Worm (Caenorhabditis elegans): ENCODE data around the gene marc-1.

The marc-1 gene

DNA sequence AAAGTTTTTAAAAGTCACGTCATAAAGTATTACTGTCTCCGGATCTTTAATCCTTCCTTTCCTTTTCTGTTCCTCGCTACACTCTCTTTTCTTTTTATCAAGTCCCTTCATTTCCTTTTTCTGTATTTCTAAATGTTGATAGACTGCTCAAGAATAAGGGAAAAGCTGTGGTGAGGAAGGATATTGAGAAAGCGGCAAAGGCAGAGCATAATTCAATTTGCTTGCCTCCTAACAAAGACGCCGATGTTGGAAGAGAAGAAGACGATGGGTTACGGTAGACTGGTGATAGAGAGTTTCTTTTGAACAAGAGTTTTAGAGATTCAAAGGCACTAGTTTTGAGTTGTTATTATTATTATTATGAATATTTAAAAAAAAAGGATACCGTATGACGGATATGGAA is 26.1 kb downstream of the marc-1 start (continued):
- no peak for TF ChIP-seq nhr-10 (tag; optimal IDR thresholded peaks at IDR 0.05)
- TF ChIP-seq arid-1 (GFP tag; conservative IDR thresholded peaks at IDR 0.05) = no peak
- TF ChIP-seq nhr-42 (GFP tag; IDR thresholded peaks at IDR 0.05) = no peak
- no peak for TF ChIP-seq mxl-3 (GFP tag; optimal IDR thresholded peaks at IDR 0.05)
- no peak for TF ChIP-seq nhr-6 (tag; optimal IDR thresholded peaks at IDR 0.05)
- TF ChIP-seq tra-1 (GFP tag; IDR thresholded peaks at IDR 0.05) = no peak
- no peak for TF ChIP-seq gei-8 (GFP tag; optimal IDR thresholded peaks at IDR 0.05)
- peak; percentile 97 for TF ChIP-seq fkh-10 (GFP tag; optimal IDR thresholded peaks at IDR 0.05)
- no peak for TF ChIP-seq zag-1 (tag; optimal IDR thresholded peaks at IDR 0.05)

- no peak for TF ChIP-seq Y48G9A.11 (GFP tag; IDR thresholded peaks at IDR 0.05)
- TF ChIP-seq nhr-111 (GFP tag; optimal IDR thresholded peaks at IDR 0.05) = no peak
- no peak for TF ChIP-seq pqm-1 (tag; optimal IDR thresholded peaks at IDR 0.05)
- no peak for TF ChIP-seq nhr-10 (tag; optimal IDR thresholded peaks at IDR 0.05)
- no peak for TF ChIP-seq hlh-11 (tag; optimal IDR thresholded peaks at IDR 0.05)
- peak; percentile 96 for TF ChIP-seq ces-1 (GFP tag; optimal IDR thresholded peaks at IDR 0.05)
- no peak for TF ChIP-seq ceh-62 (tag; optimal IDR thresholded peaks at IDR 0.05)
- no peak for TF ChIP-seq dmd-8 (GFP tag; IDR thresholded peaks at IDR 0.05)
- no peak for TF ChIP-seq mdl-1 (tag; optimal IDR thresholded peaks at IDR 0.05)
- no peak for TF ChIP-seq nhr-6 (tag; optimal IDR thresholded peaks at IDR 0.05)
- TF ChIP-seq attf-4 (tag; optimal IDR thresholded peaks at IDR 0.05) = no peak
- no peak for TF ChIP-seq nhr-76 (tag; optimal IDR thresholded peaks at IDR 0.05)
- no peak for TF ChIP-seq nhr-77 (tag; optimal IDR thresholded peaks at IDR 0.05)
- no peak for TF ChIP-seq nhr-25 (tag; optimal IDR thresholded peaks at IDR 0.05; ENCODE audit: borderline replicate concordance, insufficient read depth)
- TF ChIP-seq lsy-2 (tag; optimal IDR thresholded peaks at IDR 0.05) = no peak
- peak; percentile 68 for TF ChIP-seq ctbp-1 (GFP tag; IDR thresholded peaks at IDR 0.05)
- no peak for TF ChIP-seq lin-1 (GFP tag; IDR thresholded peaks at IDR 0.05)
- TF ChIP-seq egl-43 (GFP tag; IDR thresholded peaks at IDR 0.05) = no peak
- no peak for TF ChIP-seq zip-2 (tag; optimal IDR thresholded peaks at IDR 0.05)
- no peak for TF ChIP-seq snpc-4 (tag; optimal IDR thresholded peaks at IDR 0.05)
- no peak for TF ChIP-seq ztf-11 (tag; optimal IDR thresholded peaks at IDR 0.05)
- peak; percentile 30 for TF ChIP-seq fkh-10 (GFP tag; optimal IDR thresholded peaks at IDR 0.05)
- TF ChIP-seq hmg-1.1 (GFP tag; IDR thresholded peaks at IDR 0.05) = no peak
- no peak for TF ChIP-seq cey-2 (tag; optimal IDR thresholded peaks at IDR 0.05; ENCODE audit: borderline replicate concordance, insufficient read depth)
- no peak for TF ChIP-seq set-16 (GFP tag; IDR thresholded peaks at IDR 0.05)
- TF ChIP-seq nhr-237 (tag; optimal IDR thresholded peaks at IDR 0.05) = no peak
- TF ChIP-seq ZK337.2 (GFP tag; IDR thresholded peaks at IDR 0.05) = no peak
Observed at ce11 chrV:9767941-9768340, 28.4 kb downstream of the marc-1 start.

ce11 chrV:9768828-9769778 is 29.6 kb downstream of the marc-1 start, which contains the start of gene unc-42:
Gene unc-42, minus strand, starts transcription at chrV:9769391.
- TF ChIP-seq egl-27 (tag; optimal IDR thresholded peaks at IDR 0.05) (no peak), fos-1 (tag; optimal IDR thresholded peaks at IDR 0.05) (no peak), F10B5.3 (tag; optimal IDR thresholded peaks at IDR 0.05) (no peak), ces-1 (GFP tag; optimal IDR thresholded peaks at IDR 0.05) (peak; percentile 100), ctbp-1 (GFP tag; IDR thresholded peaks at IDR 0.05) (peak; percentile 70), ceh-20 (GFP tag; IDR thresholded peaks at IDR 0.05) (no peak), lsy-2 (tag; optimal IDR thresholded peaks at IDR 0.05) (peak in 1 of 2 experiments; percentile 40), madf-5 (GFP tag; IDR thresholded peaks at IDR 0.05) (no peak), fkh-10 (GFP tag; optimal IDR thresholded peaks at IDR 0.05) (peak; percentile 73), unc-62 (GFP tag; optimal IDR thresholded peaks at IDR 0.05 in 1 of 2) (peak in 1 of 2 experiments; percentile 4), unc-62 (tag; optimal IDR thresholded peaks at IDR 0.05) (no peak), aha-1 (tag) (peak; percentile 2), set-16 (GFP tag; IDR thresholded peaks at IDR 0.05) (peak; percentile 93)

All from whole organism, L4 larva.